Worm (Caenorhabditis elegans) whole organism, L1 larva: Measurements from ENCODE around the gene R03D7.15.

Source experiments
- C34B4.2 ChIP-seq: sonication (generic microtip); optimal IDR thresholded peaks from 2 replicates; lab custom pipeline; 2017; ENCODE audit warnings: mild to moderate bottlenecking, missing genetic modification characterization, missing compliant biosample characterization
- alr-1 ChIP-seq: fragments of 200-800 bp; sonication (Bioruptor generic); optimal IDR thresholded peaks from 2 replicates; lab custom pipeline; 2018; ENCODE audit warnings: borderline replicate concordance, mild to moderate bottlenecking, missing genetic modification characterization, missing compliant biosample characterization
- blmp-1 ChIP-seq: fragments of 150-350 bp; optimal IDR thresholded peaks from 2 replicates; lab custom pipeline; 2014; ENCODE audit warnings: missing biosample characterization, missing genetic modification characterization
- ceh-63 ChIP-seq: fragments of 200-800 bp; sonication (Bioruptor generic); optimal IDR thresholded peaks from 2 replicates; lab custom pipeline; 2018; ENCODE audit warnings: mild to moderate bottlenecking, missing genetic modification characterization, missing compliant biosample characterization
- ces-1 ChIP-seq: fragments of 150-350 bp; optimal IDR thresholded peaks from 2 replicates; lab custom pipeline; 2014; ENCODE audit warnings: missing biosample characterization, missing genetic modification reagents, missing genetic modification characterization
- efl-1 ChIP-seq, 4 experiments: fragments of 150-350 bp; optimal IDR thresholded peaks in 3 of 4; peaks in 1 of 4; 1 replicate in 1 of 4; 2 replicates in 3 of 4; lab custom pipeline; 2014; ENCODE audit warnings: missing biosample characterization in 2 of 4, missing genetic modification characterization in 2 of 4, missing genetic modification reagents in 2 of 4
- efl-3 ChIP-seq: fragments of 200-800 bp; sonication (Bioruptor generic); optimal IDR thresholded peaks from 2 replicates; lab custom pipeline; 2018; ENCODE audit warnings: mild to moderate bottlenecking, missing genetic modification characterization, missing compliant biosample characterization
- egl-13 ChIP-seq: sonication (generic microtip); optimal IDR thresholded peaks from 2 replicates; lab custom pipeline; 2016; ENCODE audit warnings: missing genotype, missing genetic modification reagents, missing genetic modification characterization, missing compliant biosample characterization
- grh-1 ChIP-seq: fragments of 200-800 bp; sonication (Bioruptor generic); IDR thresholded peaks from 2 replicates; pipeline ENCODE4 v1.3.6; 2022; ENCODE audit warnings: missing genetic modification reagents, missing genetic modification characterization, missing compliant biosample characterization
- hlh-17 ChIP-seq: fragments of 200-800 bp; sonication (Bioruptor generic); optimal IDR thresholded peaks from 2 replicates; lab custom pipeline; 2018; ENCODE audit warnings: missing genetic modification characterization, mild to moderate bottlenecking, missing compliant biosample characterization, moderate library complexity, borderline replicate concordance
- lin-14 ChIP-seq: fragments of 200-800 bp; sonication (Bioruptor generic); optimal IDR thresholded peaks from 2 replicates; lab custom pipeline; 2018; ENCODE audit warnings: mild to moderate bottlenecking, missing genetic modification characterization, moderate library complexity, missing compliant biosample characterization
- lin-35 ChIP-seq, 2 experiments: fragments of 150-350 bp; optimal IDR thresholded peaks; 2 replicates each; lab custom pipeline; 2014; ENCODE audit warnings: missing biosample characterization in 2 of 2, missing genetic modification characterization in 2 of 2, missing genetic modification reagents in 2 of 2
- lir-3 ChIP-seq: sonication (generic microtip); optimal IDR thresholded peaks from 2 replicates; lab custom pipeline; 2016; ENCODE audit warnings: mild to moderate bottlenecking, missing genetic modification characterization, moderate library complexity, missing compliant biosample characterization; ENCODE audit not compliant: poor library complexity
- lsy-2 ChIP-seq, 2 experiments: fragments of 150-350 bp; optimal IDR thresholded peaks; 2 replicates each; lab custom pipeline; 2014; ENCODE audit warnings: missing biosample characterization in 2 of 2, missing genetic modification characterization in 2 of 2
- mef-2 ChIP-seq: fragments of 150-350 bp; optimal IDR thresholded peaks from 2 replicates; lab custom pipeline; 2014; ENCODE audit warnings: missing biosample characterization, missing genetic modification characterization
- nhr-19 ChIP-seq: fragments of 200-800 bp; sonication (Bioruptor generic); conservative IDR thresholded peaks from 2 replicates; pipeline ENCODE4 v1.3.6; 2022; ENCODE audit warnings: missing genetic modification characterization, missing compliant biosample characterization
- nhr-28 ChIP-seq: fragments of 150-350 bp; optimal IDR thresholded peaks from 2 replicates; lab custom pipeline; 2014; ENCODE audit warnings: missing biosample characterization, missing genetic modification characterization
- nhr-47 ChIP-seq: sonication (generic microtip); optimal IDR thresholded peaks from 2 replicates; lab custom pipeline; 2016; ENCODE audit warnings: mild to moderate bottlenecking, missing genetic modification characterization, moderate library complexity, missing compliant biosample characterization
- nhr-71 ChIP-seq: sonication (generic microtip); optimal IDR thresholded peaks from 2 replicates; lab custom pipeline; 2016; ENCODE audit warnings: mild to moderate bottlenecking, missing genetic modification characterization, moderate library complexity, missing compliant biosample characterization
- rnt-1 ChIP-seq: sonication (generic microtip); optimal IDR thresholded peaks from 2 replicates; lab custom pipeline; 2016; ENCODE audit warnings: mild to moderate bottlenecking, missing genetic modification characterization, moderate library complexity, missing compliant biosample characterization
- skn-1 ChIP-seq: fragments of 150-350 bp; optimal IDR thresholded peaks from 2 replicates; lab custom pipeline; 2014; ENCODE audit warnings: missing biosample characterization, missing genetic modification characterization
- sox-4 ChIP-seq: sonication (generic microtip); optimal IDR thresholded peaks from 2 replicates; lab custom pipeline; 2016; ENCODE audit warnings: missing genetic modification characterization, missing compliant biosample characterization
- sptf-1 ChIP-seq: fragments of 150-350 bp; optimal IDR thresholded peaks from 2 replicates; lab custom pipeline; 2014; ENCODE audit warnings: missing biosample characterization, missing genetic modification characterization
- sup-37 ChIP-seq: fragments of 200-800 bp; sonication (Bioruptor generic); optimal IDR thresholded peaks from 2 replicates; lab custom pipeline; 2018; ENCODE audit warnings: mild to moderate bottlenecking, missing genetic modification characterization, missing compliant biosample characterization
- unc-86 ChIP-seq: sonication (generic microtip); optimal IDR thresholded peaks from 2 replicates; lab custom pipeline; 2016; ENCODE audit warnings: missing genetic modification characterization, missing compliant biosample characterization
- xbp-1 ChIP-seq: sonication (generic microtip); optimal IDR thresholded peaks from 2 replicates; lab custom pipeline; 2016; ENCODE audit warnings: missing genetic modification characterization, missing compliant biosample characterization
- ztf-4 ChIP-seq: fragments of 150-350 bp; optimal IDR thresholded peaks from 2 replicates; lab custom pipeline; 2014; ENCODE audit warnings: missing biosample characterization, missing genetic modification characterization

The R03D7.15 gene

DNA sequence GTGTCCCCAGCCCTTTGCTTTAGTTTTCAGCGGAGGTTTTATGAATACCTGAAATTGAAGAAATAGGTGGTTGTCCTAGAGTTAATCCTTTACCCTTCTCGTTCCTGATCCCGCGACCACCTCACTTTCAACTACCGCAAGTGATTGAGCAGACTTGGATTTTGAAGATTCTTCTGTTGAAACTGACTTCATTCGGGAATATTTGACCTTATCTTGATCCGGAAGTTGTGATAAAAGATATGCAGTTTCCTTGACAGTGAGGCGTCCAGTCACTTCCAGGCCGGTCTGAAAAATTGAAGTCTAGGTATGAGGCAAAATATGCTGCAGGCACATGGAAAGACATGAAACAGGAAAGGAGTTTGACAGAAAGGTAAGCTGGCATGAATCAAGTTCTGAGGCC lies 13.1 kb downstream of the R03D7.15 start:
- no peak for TF ChIP-seq lin-35 (GFP tag; optimal IDR thresholded peaks at IDR 0.05; lab: Kevin White, UChicago)
- no peak for TF ChIP-seq grh-1 (GFP tag; lab: Robert Waterston, UW)
- TF ChIP-seq sup-37 (GFP tag; lab: Kevin White, UChicago) = no peak
- TF ChIP-seq ztf-4 (tag; lab: Kevin White, UChicago) = no peak
- no peak for TF ChIP-seq hlh-17 (GFP tag; lab: Kevin White, UChicago)

DNA sequence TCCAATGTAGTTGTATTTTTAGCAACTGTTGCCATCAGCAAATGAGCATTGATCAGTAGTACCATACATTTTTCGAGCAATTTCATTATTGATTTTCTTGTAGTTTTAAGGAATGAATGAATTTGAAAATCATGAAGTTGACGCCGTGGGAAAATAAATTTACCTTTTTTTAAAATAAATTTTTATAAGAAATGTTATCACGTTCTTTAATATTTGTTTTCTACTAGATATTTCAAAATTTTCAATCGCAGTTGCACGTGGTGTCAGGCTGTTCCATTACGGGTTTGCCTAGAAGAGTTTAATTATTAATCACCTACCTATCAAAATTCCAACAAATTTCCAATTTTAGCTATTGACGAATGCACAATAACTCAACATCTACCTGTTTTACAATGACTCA lies 14.8 kb downstream of the R03D7.15 start, which contains the start of gene R03D7.8:
Gene R03D7.8, minus strand, starts transcription at position 101 of the 400 bp plus-strand sequence.
- TF ChIP-seq xbp-1 (no peak), alr-1 (tag; lab: Kevin White, UChicago) (no peak), skn-1 (no peak), nhr-71 (no peak), lir-3 (tag; lab: Kevin White, UChicago) (no peak)

DNA sequence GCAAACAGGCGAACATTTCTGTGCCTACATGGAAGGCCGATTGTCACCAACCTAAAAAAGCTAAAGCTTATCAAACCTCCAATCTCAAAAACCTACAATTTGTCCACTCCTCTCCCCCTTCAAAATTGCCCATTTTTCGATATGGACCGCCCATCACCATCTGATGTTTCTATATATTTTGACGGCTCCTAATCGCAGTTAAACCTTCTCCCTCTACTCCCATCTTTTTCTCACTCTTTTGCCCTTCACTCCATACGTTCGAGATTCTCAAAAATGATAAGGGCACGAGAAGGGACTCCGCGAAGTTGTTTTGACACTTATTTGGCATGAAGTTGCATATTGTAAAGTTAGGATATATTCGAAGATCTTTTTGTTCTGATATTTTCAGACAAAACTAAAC lies 17.1 kb downstream of the R03D7.15 start:
- no peak for TF ChIP-seq alr-1 (tag; lab: Kevin White, UChicago)
- TF ChIP-seq ceh-63 (GFP tag; lab: Kevin White, UChicago) = no peak
- TF ChIP-seq unc-86 = no peak
- no peak for TF ChIP-seq rnt-1
- TF ChIP-seq lir-3 (tag; lab: Kevin White, UChicago) = no peak
- no peak for TF ChIP-seq efl-3 (GFP tag; lab: Kevin White, UChicago)
- no peak for TF ChIP-seq sptf-1 (tag; lab: Kevin White, UChicago)

DNA sequence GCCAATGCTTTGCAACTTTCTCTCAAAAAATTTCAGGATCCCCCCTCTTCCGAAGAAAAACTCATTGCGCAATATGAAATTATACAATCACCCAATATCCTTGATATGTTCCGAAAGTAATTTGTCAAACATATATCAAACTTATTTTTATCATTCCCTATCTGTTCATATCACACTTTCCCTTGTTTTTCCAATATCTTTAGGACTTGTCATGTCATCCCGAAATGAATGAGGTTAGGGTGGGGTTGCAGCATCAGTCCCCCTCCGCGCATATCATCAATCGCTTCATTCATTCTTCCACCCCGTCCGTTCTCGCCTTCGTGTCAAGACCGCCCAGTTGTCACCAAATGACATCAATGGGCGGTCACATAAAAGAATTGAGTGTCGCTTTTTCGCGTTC lies 17.7 kb downstream of the R03D7.15 start:
- TF ChIP-seq lsy-2 (tag; optimal IDR thresholded peaks at IDR 0.05; lab: Kevin White, UChicago) (no peak), hlh-17 (GFP tag; lab: Kevin White, UChicago) (no peak), blmp-1 (tag; lab: Kevin White, UChicago) (peak; percentile 69), egl-13 (tag; lab: Kevin White, UChicago) (no peak), nhr-28 (tag; lab: Kevin White, UChicago) (no peak), sox-4 (tag; lab: Kevin White, UChicago) (no peak), mef-2 (tag; lab: Kevin White, UChicago) (no peak)
- TF ChIP-seq, all 84 proteins: peak for 1

DNA sequence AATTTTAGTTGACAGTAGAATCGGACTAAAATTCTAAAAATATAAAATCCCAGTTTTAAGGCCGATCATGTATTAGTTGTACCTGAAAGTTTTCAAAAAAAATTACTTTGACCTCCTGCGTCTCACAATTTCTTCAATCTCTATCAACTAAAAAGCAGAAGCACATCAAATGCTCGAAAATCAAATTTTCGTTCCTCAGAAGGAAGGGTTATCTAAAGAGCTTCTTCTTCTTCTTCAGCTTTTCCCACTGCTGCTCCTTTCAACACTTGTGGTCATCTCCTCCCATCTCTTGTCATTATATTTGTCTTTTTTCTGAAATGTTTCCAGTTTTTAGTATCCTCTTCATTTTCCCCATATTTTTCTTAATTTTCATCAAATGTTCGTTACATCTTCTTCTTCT lies 22.7 kb downstream of the R03D7.15 start:
- TF ChIP-seq lin-14 (GFP tag; lab: Kevin White, UChicago) (peak; percentile 6), mef-2 (tag; lab: Kevin White, UChicago) (no peak)

DNA sequence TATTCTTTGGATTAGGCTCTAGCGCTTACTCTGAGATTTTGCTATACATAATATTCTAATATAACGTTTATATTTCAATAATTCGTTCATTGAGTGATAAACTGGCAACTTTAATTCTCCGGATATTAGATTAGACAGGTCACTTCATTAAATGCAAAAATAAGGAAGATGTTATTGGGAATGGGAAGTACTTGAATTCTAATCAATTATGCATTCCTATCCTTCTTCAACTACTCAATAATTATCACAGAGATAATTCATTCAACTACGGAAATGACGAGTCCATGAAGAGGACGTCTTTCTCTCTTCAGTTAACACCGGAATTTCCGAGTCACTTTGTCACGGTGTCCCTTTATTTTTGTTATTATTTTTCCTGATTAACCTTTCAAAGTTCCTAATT lies 28.6 kb downstream of the R03D7.15 start:
- peak; percentile 27 for TF ChIP-seq nhr-47
- no peak for TF ChIP-seq C34B4.2 (tag; lab: Kevin White, UChicago)
- no peak for TF ChIP-seq ces-1 (GFP tag; lab: Kevin White, UChicago)
- TF ChIP-seq lin-14 (GFP tag; lab: Kevin White, UChicago) = peak; percentile 21
- TF ChIP-seq efl-1 (optimal IDR thresholded peaks at IDR 0.05; lab: Kevin White, UChicago) = no peak
- peak in 1 of 2 experiments; percentile 28 for TF ChIP-seq efl-1 (GFP tag; optimal IDR thresholded peaks at IDR 0.05 in 1 of 2; lab: Kevin White, UChicago)
- no peak for TF ChIP-seq efl-3 (GFP tag; lab: Kevin White, UChicago)
- TF ChIP-seq unc-86 = peak; percentile 29
- peak; percentile 69 for TF ChIP-seq egl-13 (tag; lab: Kevin White, UChicago)

DNA sequence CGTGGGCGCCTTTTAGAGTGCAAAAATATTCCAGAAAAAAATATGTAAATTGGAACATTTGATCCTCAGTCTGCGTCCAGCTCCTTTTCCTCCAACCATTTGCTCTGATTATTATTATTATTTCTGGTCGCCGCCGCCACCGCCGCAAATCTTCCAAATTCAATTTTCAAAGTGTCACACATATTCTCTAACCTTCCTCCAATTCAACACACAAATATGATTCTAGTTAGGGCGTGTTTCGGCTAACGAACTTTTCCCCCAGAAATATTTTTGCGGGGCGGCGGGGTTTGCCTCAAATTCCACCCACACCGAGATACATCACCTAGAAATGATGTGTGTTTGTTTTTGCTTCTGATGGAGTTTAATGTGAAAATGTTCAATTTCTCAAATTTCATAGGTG lies 29.7 kb downstream of the R03D7.15 start:
- TF ChIP-seq lin-14 (GFP tag; lab: Kevin White, UChicago) (peak; percentile 35), nhr-19 (GFP tag; lab: Robert Waterston, UW) (no peak)
